Fruit fly (Drosophila melanogaster): Measurements from ENCODE around the gene CG7342.

CG7342 gene

DNA sequence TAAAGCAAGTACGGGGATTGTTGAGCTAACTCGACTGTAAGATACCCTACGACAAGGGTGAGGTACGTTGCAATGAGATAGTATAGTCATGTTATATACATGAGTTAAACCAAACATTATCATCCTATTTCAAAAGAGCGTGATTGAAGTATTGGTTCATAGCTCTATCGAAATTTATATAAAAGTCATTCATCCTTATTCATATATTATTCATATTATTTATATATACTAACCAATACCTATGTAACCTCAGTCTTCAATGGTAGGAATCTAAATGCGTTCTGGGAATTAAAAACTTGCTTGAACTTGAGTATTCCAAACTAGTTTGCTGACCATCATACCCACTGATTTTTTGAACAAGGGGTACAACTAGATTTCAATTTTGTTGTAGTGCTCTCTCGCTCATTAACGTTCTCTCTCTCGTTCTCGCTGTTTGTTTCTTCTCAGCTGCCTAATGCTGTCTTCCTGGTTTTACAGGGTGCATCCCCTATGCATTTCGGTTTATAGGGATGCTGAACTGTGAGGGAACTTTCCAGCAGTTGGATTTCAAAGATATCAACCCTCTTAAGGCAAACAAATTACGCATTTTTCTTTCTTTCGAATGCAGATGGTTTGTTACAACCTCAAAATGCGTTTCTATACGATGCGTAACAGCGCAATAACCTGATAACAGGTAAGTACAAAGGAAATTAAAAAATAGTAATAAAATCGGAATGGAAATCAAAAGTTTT is 24.8 kb downstream of the CG7342 start:
- TF ChIP-seq Eip78C (GFP tag) = peak; percentile 49
- no peak for TF ChIP-seq CG4318 (GFP tag; optimal IDR thresholded peaks at IDR 0.05)
- peak; percentile 1 for TF ChIP-seq spab (GFP tag; optimal IDR thresholded peaks at IDR 0.05)
- no peak for TF ChIP-seq Smox (GFP tag; optimal IDR thresholded peaks at IDR 0.05)
- no peak for TF ChIP-seq CG8119 (GFP tag; IDR thresholded peaks at IDR 0.05)
- TF ChIP-seq salr (GFP tag; optimal IDR thresholded peaks at IDR 0.05) = peak in 1 of 2 experiments; percentile 2
- no peak for TF ChIP-seq dac (GFP tag; optimal IDR thresholded peaks at IDR 0.05)
- peak; percentile 15 for TF ChIP-seq Ets96B (tag; optimal IDR thresholded peaks at IDR 0.05)
- no peak for TF ChIP-seq ss (GFP tag; optimal IDR thresholded peaks at IDR 0.05)
- 0 out of 2 replicates have a peak, but pooled peaks have one; percentile 15 for TF ChIP-seq CG15336 (GFP tag; IDR thresholded peaks at IDR 0.05)
- TF ChIP-seq CG6792 (GFP tag; optimal IDR thresholded peaks at IDR 0.05) = no peak
- peak; percentile 40 for TF ChIP-seq CG32006 (GFP tag; optimal IDR thresholded peaks at IDR 0.05)
- TF ChIP-seq CG3919 (GFP tag; optimal IDR thresholded peaks at IDR 0.05) = peak; percentile 28
- no peak for TF ChIP-seq topi (GFP tag; optimal IDR thresholded peaks at IDR 0.05)
- TF ChIP-seq CG6276 (GFP tag; optimal IDR thresholded peaks at IDR 0.05) = peak; percentile 18
- TF ChIP-seq CG3032 (tag; optimal IDR thresholded peaks at IDR 0.05) = peak; percentile 1
- TF ChIP-seq CG6808 (GFP tag; optimal IDR thresholded peaks at IDR 0.05) = no peak
- TF ChIP-seq Eip93F (GFP tag; optimal IDR thresholded peaks at IDR 0.05) = no peak
- peak; percentile 26 for TF ChIP-seq CG11762 (GFP tag; optimal IDR thresholded peaks at IDR 0.05; ENCODE audit: insufficient read depth)
- no peak for TF ChIP-seq CG16779 (tag; optimal IDR thresholded peaks at IDR 0.05)
- no peak for TF ChIP-seq Hr38 (GFP tag; optimal IDR thresholded peaks at IDR 0.05)
- no peak for TF ChIP-seq Hr39 (GFP tag; optimal IDR thresholded peaks at IDR 0.05)
- no peak for TF ChIP-seq Gug (GFP tag; IDR thresholded peaks at IDR 0.05)

DNA sequence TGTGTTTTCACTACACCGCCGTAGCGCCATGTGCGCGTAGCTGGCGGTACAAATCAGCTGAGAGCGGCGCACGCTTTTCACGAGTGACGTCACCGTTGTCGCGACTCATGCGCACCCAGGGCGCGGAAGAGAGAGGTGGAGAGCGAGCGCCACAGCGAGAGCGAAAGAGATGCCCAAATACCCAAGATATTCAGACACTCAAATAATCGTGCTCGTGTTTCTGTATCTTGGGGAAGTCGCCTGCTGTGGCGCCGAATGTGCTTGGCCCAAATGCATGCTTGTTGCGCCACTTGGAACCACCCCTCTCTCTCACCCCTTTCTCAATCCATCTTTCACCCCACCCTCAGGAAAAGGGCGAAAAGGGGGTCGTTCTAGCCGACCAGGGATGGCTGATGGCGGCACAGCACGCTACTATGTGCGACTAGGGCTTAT is 29.5 kb downstream of the CG7342 start, which contains the start of gene CG6231:
TSS of gene CG6231 (minus strand) at position 34 of the 432 bp plus-strand sequence.
- TF ChIP-seq Eip78C (GFP tag) = peak; percentile 26
- TF ChIP-seq CG1621 (tag; optimal IDR thresholded peaks at IDR 0.05) = no peak
- peak; percentile 44; the same call in 1 of the 3 replicates for TF ChIP-seq CG6163 (GFP tag; IDR thresholded peaks at IDR 0.05)
- TF ChIP-seq CG15336 (GFP tag; IDR thresholded peaks at IDR 0.05) = peak; percentile 29; the same call in 1 of the 2 replicates

DNA sequence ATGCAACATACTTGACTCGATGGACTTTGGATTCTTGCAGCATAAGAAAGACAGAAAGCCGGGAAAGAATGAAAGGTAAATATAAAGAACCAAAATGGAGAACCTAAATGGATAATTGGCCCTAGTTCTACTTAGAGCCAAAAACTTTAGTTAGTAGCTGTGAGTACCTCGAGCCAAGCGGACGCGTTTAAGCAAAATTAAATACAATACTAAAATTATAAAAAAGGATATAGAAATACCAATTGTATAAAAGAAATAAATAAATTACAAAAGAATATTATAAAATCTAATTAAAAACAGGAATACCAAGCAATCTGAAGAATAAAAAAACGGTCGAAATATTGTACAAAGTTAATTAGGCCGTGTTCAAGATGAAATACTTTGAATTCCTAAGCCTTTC is 31.5 kb downstream of the CG7342 start, which contains the start of gene CG34138:
TSS of gene CG34138 (plus strand) at position 301 of the 400 bp plus-strand sequence.
- no peak for TF ChIP-seq CG8632 (GFP tag; optimal IDR thresholded peaks at IDR 0.05)
- no peak for TF ChIP-seq CG7368 (GFP tag; optimal IDR thresholded peaks at IDR 0.05)
- no peak for TF ChIP-seq CG6276 (GFP tag; optimal IDR thresholded peaks at IDR 0.05)
- no peak for TF ChIP-seq CG11294 (GFP tag; IDR thresholded peaks at IDR 0.05)
- no peak for TF ChIP-seq spab (GFP tag; optimal IDR thresholded peaks at IDR 0.05)
- TF ChIP-seq net (GFP tag; optimal IDR thresholded peaks at IDR 0.05) = no peak
- TF ChIP-seq CG3032 (tag; optimal IDR thresholded peaks at IDR 0.05) = no peak
- TF ChIP-seq CG8319 (GFP tag; optimal IDR thresholded peaks at IDR 0.05) = no peak
- TF ChIP-seq Eip75B (GFP tag; optimal IDR thresholded peaks at IDR 0.05) = no peak
- TF ChIP-seq CG6792 (GFP tag; optimal IDR thresholded peaks at IDR 0.05) = no peak
- no peak for TF ChIP-seq CG6163 (GFP tag; IDR thresholded peaks at IDR 0.05)
- no peak for TF ChIP-seq salr (GFP tag; optimal IDR thresholded peaks at IDR 0.05)
- no peak for TF ChIP-seq Eip93F (GFP tag; optimal IDR thresholded peaks at IDR 0.05)
- no peak for TF ChIP-seq Ets96B (tag; optimal IDR thresholded peaks at IDR 0.05)
- TF ChIP-seq CG1621 (tag; optimal IDR thresholded peaks at IDR 0.05) = no peak
- TF ChIP-seq ss (GFP tag; optimal IDR thresholded peaks at IDR 0.05) = no peak
- TF ChIP-seq Sox102F (GFP tag; optimal IDR thresholded peaks at IDR 0.05) = no peak

DNA sequence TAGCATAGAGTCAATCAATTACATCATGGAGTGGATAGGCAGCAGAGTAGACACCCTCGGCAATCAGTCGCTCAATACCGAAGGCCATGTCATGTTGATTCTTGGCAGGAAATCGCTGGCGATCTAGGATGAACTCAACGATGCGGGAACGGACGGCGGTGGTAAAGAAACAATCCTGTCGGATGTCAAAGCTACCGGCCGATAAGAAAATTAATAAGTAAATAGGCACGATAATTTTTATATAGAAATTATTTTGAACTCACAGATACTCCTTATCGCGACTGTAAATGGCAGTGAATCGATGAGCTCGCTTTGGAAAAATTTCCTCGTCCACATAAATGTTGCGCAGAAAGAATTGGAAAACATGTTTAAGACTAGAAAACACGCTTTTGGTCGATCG is 34.8 kb downstream of the CG7342 start:
- TF ChIP-seq svp (GFP tag) (peak; percentile 91), cyc (GFP tag; optimal IDR thresholded peaks at IDR 0.05) (no peak), CG6276 (GFP tag; optimal IDR thresholded peaks at IDR 0.05) (no peak)

Measured in whole organism, prepupa.